Fruit fly (Drosophila melanogaster): ENCODE results near the gene CG17192.
A peak's percentile ranks its signal among the peaks of the same experiment; 100 is the strongest.

Gene CG17192

DNA sequence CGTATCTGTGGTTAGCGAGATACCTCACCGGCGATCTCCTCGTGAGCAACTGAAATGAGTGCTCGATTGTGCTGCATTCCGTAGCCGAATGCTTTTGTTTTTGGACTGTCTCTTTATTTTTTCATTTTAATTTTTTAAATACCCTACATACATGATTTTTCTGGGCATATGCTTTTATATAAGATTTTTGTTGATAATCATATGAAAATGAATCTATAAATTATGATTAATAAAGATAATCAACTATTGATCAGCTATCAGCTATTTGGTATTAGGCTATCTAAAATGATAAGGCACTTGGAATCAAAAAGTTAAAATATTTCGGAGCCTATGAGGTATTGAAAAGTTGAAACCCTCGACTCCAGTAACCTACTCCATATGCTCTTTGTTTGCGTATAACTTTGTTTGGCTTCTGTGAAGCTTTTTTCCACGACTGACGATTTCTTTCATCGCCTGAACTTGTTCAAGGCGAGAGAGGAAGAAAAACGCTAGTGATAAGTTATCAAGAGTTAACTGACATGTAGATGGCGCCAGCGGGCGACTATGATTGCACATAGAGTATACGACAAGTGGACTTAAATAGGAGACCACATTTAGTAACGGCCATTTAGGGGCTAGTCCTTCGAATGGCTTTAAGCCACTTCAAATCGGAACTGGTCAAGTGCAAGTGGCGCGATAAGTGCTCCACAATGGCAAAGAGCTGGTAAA is 28.1 kb downstream of the CG17192 start, which contains the start of gene CG31076 (continued):
- TF ChIP-seq CG7839 (tag; optimal IDR thresholded peaks at IDR 0.05) (peak; percentile 51), Bgb (GFP tag; IDR thresholded peaks at IDR 0.05; ENCODE audit: partially characterized antibody) (no peak)

DNA sequence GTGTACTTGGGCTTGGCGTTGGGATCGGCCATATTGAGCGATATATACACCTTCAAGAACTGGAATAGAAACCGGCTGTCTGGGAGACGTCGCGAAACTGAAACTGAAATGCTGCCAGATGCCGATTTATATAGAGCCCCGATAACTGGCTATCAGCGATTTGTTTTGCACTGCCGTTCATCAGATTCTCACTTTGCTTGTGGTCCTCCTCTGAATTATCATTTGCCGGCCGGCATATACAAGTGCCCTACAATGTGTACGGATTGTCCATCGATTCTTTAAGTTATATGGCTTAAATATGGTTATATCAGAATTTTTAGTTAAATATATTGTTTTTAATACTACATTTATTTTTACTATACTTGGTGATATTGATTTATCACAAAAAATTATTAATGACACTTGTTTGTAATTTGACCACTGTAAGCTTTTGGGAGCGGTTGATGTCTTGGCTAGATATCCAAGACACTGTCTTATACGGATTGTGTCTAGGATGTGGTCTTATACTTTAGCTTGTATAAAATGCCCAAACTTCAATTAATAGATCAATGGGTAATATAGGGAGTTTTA is 29.6 kb downstream of the CG17192 start, which contains the start of gene CG31075:
TSS of gene CG31075 (minus strand) at position 106 of the 570 bp plus-strand sequence.
- TF ChIP-seq CG8290 (GFP tag; optimal IDR thresholded peaks at IDR 0.05) (no peak), CG8290 (tag; optimal IDR thresholded peaks at IDR 0.05) (peak in 1 of 2 experiments; percentile 32), schlank (tag; optimal IDR thresholded peaks at IDR 0.05) (peak; percentile 48), grau (tag; optimal IDR thresholded peaks at IDR 0.05) (peak; percentile 56), mam (GFP tag; optimal IDR thresholded peaks at IDR 0.05) (peak; percentile 32), nerfin-2 (GFP tag; IDR thresholded peaks at IDR 0.05; ENCODE audit: partially characterized antibody) (no peak), lmd (GFP tag; IDR thresholded peaks at IDR 0.05) (peak; percentile 26; the same call in 1 of the 2 replicates), CG18476 (GFP tag; optimal IDR thresholded peaks at IDR 0.05) (peak; percentile 52), CG15696 (tag; optimal IDR thresholded peaks at IDR 0.05) (no peak), Aef1 (GFP tag; IDR thresholded peaks at IDR 0.05) (peak; percentile 77), Ravus (GFP tag; IDR thresholded peaks at IDR 0.05) (peak; percentile 20), sima (GFP tag; optimal IDR thresholded peaks at IDR 0.05) (no peak), CG4854 (GFP tag; optimal IDR thresholded peaks at IDR 0.05) (peak; percentile 10), CG6854 (GFP tag; optimal IDR thresholded peaks at IDR 0.05) (peak; percentile 24), H15 (GFP tag; IDR thresholded peaks at IDR 0.05) (no peak), Atf3 (GFP tag; optimal IDR thresholded peaks at IDR 0.05) (no peak), H2.0 (GFP tag; IDR thresholded peaks at IDR 0.05) (peak; percentile 59; the same call in 1 of the 2 replicates), CG4424 (GFP tag; optimal IDR thresholded peaks at IDR 0.05) (peak; percentile 28), vvl (GFP tag; IDR thresholded peaks at IDR 0.05) (peak; percentile 62), CG17612 (GFP tag; IDR thresholded peaks at IDR 0.05) (no peak), CG2712 (tag; optimal IDR thresholded peaks at IDR 0.05) (peak; percentile 28), CG12104 (GFP tag; optimal IDR thresholded peaks at IDR 0.05) (peak; percentile 34), psq (GFP tag; optimal IDR thresholded peaks at IDR 0.05) (no peak), CG32532 (GFP tag; IDR thresholded peaks at IDR 0.05) (peak; percentile 83), dimm (GFP tag; IDR thresholded peaks at IDR 0.05) (no peak), z (GFP tag; IDR thresholded peaks at IDR 0.05) (no peak), CG10366 (GFP tag; IDR thresholded peaks at IDR 0.05) (peak; percentile 44), CG10654 (GFP tag; optimal IDR thresholded peaks at IDR 0.05) (peak; percentile 8), Fer1 (GFP tag; optimal IDR thresholded peaks at IDR 0.05) (peak; percentile 75), Xrp1 (GFP tag; IDR thresholded peaks at IDR 0.05) (peak; percentile 55), Dad (GFP tag; optimal IDR thresholded peaks at IDR 0.05) (no peak), ems (GFP tag; optimal IDR thresholded peaks at IDR 0.05) (no peak), Lpt (GFP tag; optimal IDR thresholded peaks at IDR 0.05) (no peak), caup (GFP tag; optimal IDR thresholded peaks at IDR 0.05; ENCODE audit: severe bottlenecking) (peak; percentile 30), salm (tag; optimal IDR thresholded peaks at IDR 0.05) (no peak), D19A (tag; optimal IDR thresholded peaks at IDR 0.05) (peak; percentile 44), CG10543 (GFP tag; optimal IDR thresholded peaks at IDR 0.05) (no peak), CG17328 (GFP tag; IDR thresholded peaks at IDR 0.05) (peak; percentile 58), Adf1 (GFP tag; IDR thresholded peaks at IDR 0.05) (peak; percentile 42), CG11398 (GFP tag; optimal IDR thresholded peaks at IDR 0.05) (no peak), en (GFP tag; optimal IDR thresholded peaks at IDR 0.05) (no peak), gfzf (GFP tag; optimal IDR thresholded peaks at IDR 0.05) (no peak), jigr1 (GFP tag; IDR thresholded peaks at IDR 0.05) (no peak), CG3407 (GFP tag; optimal IDR thresholded peaks at IDR 0.05) (no peak), CG18599 (GFP tag; optimal IDR thresholded peaks at IDR 0.05) (peak; percentile 87), pb (GFP tag; optimal IDR thresholded peaks at IDR 0.05) (no peak), sim (GFP tag; IDR thresholded peaks at IDR 0.05) (no peak)
